Worm (Caenorhabditis elegans) whole organism, midembryonic: ENCODE results near the gene irg-1.

Experiments used
- T22C8.4 ChIP-seq: fragments of 200-800 bp; sonication (Bioruptor generic); IDR thresholded peaks from 2 replicates; pipeline ENCODE4 v1.3.6; 2022; ENCODE audit warnings: missing genetic modification characterization, missing compliant biosample characterization
- cog-1 ChIP-seq: sonication (generic microtip); optimal IDR thresholded peaks from 2 replicates; lab custom pipeline; 2016; ENCODE audit warnings: missing genetic modification characterization, missing compliant biosample characterization
- flt-1 ChIP-seq: fragments of 200-800 bp; sonication (Bioruptor generic); IDR thresholded peaks from 2 replicates; pipeline ENCODE4 v1.3.6; 2022; ENCODE audit warnings: missing genetic modification characterization, missing compliant biosample characterization
- klf-2 ChIP-seq: fragments of 200-800 bp; sonication (Bioruptor generic); conservative IDR thresholded peaks from 2 replicates; pipeline ENCODE4 v1.3.6; 2022; ENCODE audit warnings: missing genetic modification reagents, missing genetic modification characterization, missing compliant biosample characterization
- med-1 ChIP-seq: sonication (generic microtip); optimal IDR thresholded peaks from 2 replicates; lab custom pipeline; 2017; ENCODE audit warnings: missing genetic modification characterization, mild to moderate bottlenecking, missing compliant biosample characterization, antibody characterized with exemption, missing genetic modification reagents; ENCODE audit not compliant: insufficient read depth
- ref-1 ChIP-seq: fragments of 200-800 bp; sonication (Bioruptor generic); conservative IDR thresholded peaks from 2 replicates; pipeline ENCODE4 v1.3.6; 2022; ENCODE audit warnings: missing genetic modification reagents, missing genetic modification characterization, missing compliant biosample characterization
- tab-1 ChIP-seq: fragments of 200-800 bp; sonication (Bioruptor generic); IDR thresholded peaks from 2 replicates; pipeline ENCODE4 v1.3.6; 2022; ENCODE audit warnings: missing genetic modification characterization, missing compliant biosample characterization
- ztf-23 ChIP-seq: fragments of 200-800 bp; sonication (Bioruptor generic); IDR thresholded peaks from 2 replicates; pipeline ENCODE4 v1.3.6; 2022; ENCODE audit warnings: missing genetic modification reagents, missing genetic modification characterization, missing compliant biosample characterization
- ztf-29 ChIP-seq: fragments of 200-800 bp; sonication (Bioruptor generic); IDR thresholded peaks from 2 replicates; pipeline ENCODE4 v1.3.6; 2022; ENCODE audit warnings: missing genetic modification reagents, missing genetic modification characterization, missing compliant biosample characterization

The irg-1 gene

DNA sequence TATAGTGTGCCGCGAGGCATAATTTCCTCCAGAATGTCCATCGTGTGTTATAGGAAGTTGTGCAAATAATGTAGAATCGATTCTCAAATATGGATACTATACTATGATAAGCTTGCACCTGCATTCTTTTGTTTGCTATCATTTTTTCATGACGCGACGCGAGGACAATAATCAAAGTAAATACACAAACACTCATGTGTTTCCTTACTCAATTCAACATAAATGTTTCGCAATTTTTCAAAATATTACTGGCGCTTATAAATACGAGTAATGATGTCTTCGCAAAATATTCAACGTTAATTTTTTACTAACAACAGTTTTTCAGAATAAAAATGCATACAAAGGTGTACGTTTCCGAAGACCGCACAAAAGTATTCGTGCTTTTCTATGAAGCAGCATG lies at the start of gene irg-1:
Gene irg-1 (plus strand): TSS at position 326 of the 400 bp plus-strand sequence.
- no peak for TF ChIP-seq flt-1 (GFP tag; lab: Robert Waterston, UW)
- TF ChIP-seq klf-2: no peak
- no peak for TF ChIP-seq med-1 (GFP tag; lab: Kevin White, UChicago)
- TF ChIP-seq tab-1 (GFP tag; lab: Robert Waterston, UW): no peak
- TF ChIP-seq cog-1 (tag; lab: Kevin White, UChicago): no peak
- no peak for TF ChIP-seq ref-1 (GFP tag; lab: Robert Waterston, UW)
- no peak for TF ChIP-seq ztf-23
- TF ChIP-seq ztf-29 (GFP tag; lab: Robert Waterston, UW): no peak
- TF ChIP-seq T22C8.4 (GFP tag; lab: Robert Waterston, UW): no peak

DNA sequence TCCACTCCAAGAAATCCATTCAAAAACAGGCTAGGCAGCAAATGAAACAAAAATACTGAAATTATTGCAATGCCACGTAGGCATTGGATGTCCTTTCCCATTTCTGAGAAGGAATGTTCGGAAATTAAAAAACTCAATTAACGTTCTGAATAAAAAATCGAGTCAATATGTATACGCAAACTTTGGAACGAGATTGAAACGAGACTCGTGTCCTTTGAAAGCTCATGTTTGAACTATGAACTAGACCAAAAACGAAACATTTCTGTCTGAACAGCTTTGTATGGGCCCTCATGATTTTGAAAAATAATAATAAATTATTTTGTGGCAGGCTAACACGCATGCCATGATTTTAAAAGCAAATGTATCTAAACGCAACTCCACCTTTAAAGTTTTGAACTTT lies 48.4 kb upstream of the irg-1 start, which contains the start of gene oac-2:
Gene oac-2 (minus strand): TSS at position 101 of the 400 bp plus-strand sequence.
- no peak for TF ChIP-seq flt-1 (GFP tag; lab: Robert Waterston, UW)
- TF ChIP-seq tab-1 (GFP tag; lab: Robert Waterston, UW): no peak
- no peak for TF ChIP-seq med-1 (GFP tag; lab: Kevin White, UChicago)
- TF ChIP-seq ztf-23: no peak
- TF ChIP-seq klf-2: no peak
- TF ChIP-seq T22C8.4 (GFP tag; lab: Robert Waterston, UW): no peak
- no peak for TF ChIP-seq ztf-29 (GFP tag; lab: Robert Waterston, UW)
- TF ChIP-seq cog-1 (tag; lab: Kevin White, UChicago): no peak
- TF ChIP-seq ref-1 (GFP tag; lab: Robert Waterston, UW): no peak

DNA sequence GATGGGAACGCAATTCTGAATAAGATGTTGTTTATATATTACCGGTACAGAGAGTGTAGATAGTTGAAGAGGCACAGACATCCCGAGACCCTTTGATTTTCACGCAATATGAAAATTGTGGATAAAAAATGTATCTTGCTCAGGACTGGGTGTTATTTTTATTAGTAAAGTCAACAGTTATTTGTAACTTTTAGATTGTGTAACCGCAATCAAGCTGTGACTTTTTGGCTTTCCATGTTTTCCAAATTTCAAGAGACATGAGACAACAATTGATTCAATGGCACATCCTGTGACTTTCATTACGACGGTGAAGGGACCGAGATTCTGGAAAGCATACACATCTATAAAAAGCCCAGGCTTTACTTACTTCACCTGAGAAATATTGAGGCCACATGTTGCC lies 47.2 kb upstream of the irg-1 start:
- no peak for TF ChIP-seq ztf-23
- TF ChIP-seq cog-1 (tag; lab: Kevin White, UChicago): no peak
- no peak for TF ChIP-seq flt-1 (GFP tag; lab: Robert Waterston, UW)

DNA sequence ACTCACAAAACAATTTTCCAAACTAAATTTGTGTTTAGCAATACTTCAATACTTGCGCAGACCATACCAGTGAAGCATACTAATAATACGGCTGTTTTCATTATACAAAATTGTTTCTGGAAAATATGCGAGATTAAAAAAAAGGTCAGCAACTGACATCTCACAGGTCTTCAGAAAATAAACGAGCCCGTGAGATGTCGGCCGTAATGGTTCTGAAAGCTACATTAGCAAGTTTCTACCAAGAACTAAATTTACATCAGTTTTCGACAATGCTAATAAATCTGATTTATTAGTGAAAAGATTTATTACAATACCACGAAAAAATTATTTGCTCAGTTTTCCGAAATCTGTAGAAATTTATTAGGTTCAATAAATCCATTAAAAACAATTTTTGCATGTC lies 45.9 kb upstream of the irg-1 start, which contains the start of gene srbc-31:
Gene srbc-31 (minus strand): TSS at position 101 of the 400 bp plus-strand sequence.
- no peak for TF ChIP-seq cog-1 (tag; lab: Kevin White, UChicago)
- TF ChIP-seq T22C8.4 (GFP tag; lab: Robert Waterston, UW): no peak
- no peak for TF ChIP-seq med-1 (GFP tag; lab: Kevin White, UChicago)
- TF ChIP-seq flt-1 (GFP tag; lab: Robert Waterston, UW): no peak
- TF ChIP-seq klf-2: no peak
- no peak for TF ChIP-seq ref-1 (GFP tag; lab: Robert Waterston, UW)
- TF ChIP-seq ztf-29 (GFP tag; lab: Robert Waterston, UW): no peak
- no peak for TF ChIP-seq ztf-23

DNA sequence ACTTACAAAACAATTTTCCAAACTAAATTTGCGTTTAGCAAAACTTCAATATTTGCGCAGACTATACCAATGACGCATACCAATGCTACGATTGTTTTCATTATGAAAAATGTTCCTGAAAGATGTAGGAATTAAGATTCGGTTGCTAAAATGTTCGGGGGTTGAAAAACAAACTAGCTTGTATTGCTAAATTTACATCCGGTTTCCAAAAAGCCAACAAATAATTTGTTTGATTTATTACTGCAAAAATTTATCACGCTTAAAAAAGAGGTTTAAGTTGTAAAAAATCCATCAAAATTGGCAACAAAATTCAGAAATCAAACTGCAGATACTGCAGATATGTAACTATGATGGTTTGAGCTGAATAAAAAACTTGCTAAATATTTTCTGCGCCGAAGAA lies 43.0 kb upstream of the irg-1 start, which contains the start of gene srbc-30:
Gene srbc-30 (minus strand): TSS at position 101 of the 400 bp plus-strand sequence.
- no peak for TF ChIP-seq ztf-29 (GFP tag; lab: Robert Waterston, UW)
- TF ChIP-seq ztf-23: no peak
- no peak for TF ChIP-seq cog-1 (tag; lab: Kevin White, UChicago)
- no peak for TF ChIP-seq flt-1 (GFP tag; lab: Robert Waterston, UW)

DNA sequence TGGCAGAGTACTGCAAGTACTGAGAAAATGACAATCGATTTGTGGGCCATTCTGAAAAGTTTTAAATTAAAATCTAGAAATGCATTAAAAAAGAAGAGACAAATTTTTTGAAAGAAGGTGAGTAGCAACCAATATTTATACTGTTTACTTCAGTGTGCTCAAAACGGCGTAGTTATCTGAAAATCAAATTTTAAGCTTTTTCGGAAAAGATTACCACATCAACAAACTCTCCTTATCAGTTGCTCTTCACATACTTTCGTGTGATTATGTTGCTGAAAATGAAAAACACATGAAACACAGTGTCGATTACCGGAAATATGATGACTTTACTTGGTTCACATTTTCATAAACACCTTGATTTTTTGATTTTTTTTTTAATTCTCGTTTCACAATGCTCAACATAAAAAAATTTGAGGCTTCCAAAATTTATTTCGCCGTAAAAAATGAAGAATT lies 40.8 kb upstream of the irg-1 start, which contains the start of gene lys-7:
Gene lys-7 (minus strand): TSS at position 51 of the 453 bp plus-strand sequence.
- TF ChIP-seq klf-2: no peak
- no peak for TF ChIP-seq tab-1 (GFP tag; lab: Robert Waterston, UW)
- TF ChIP-seq cog-1 (tag; lab: Kevin White, UChicago): no peak
- TF ChIP-seq med-1 (GFP tag; lab: Kevin White, UChicago): no peak
- no peak for TF ChIP-seq T22C8.4 (GFP tag; lab: Robert Waterston, UW)
- no peak for TF ChIP-seq ztf-23
- no peak for TF ChIP-seq ztf-29 (GFP tag; lab: Robert Waterston, UW)
- no peak for TF ChIP-seq flt-1 (GFP tag; lab: Robert Waterston, UW)
- TF ChIP-seq ref-1 (GFP tag; lab: Robert Waterston, UW): no peak

DNA sequence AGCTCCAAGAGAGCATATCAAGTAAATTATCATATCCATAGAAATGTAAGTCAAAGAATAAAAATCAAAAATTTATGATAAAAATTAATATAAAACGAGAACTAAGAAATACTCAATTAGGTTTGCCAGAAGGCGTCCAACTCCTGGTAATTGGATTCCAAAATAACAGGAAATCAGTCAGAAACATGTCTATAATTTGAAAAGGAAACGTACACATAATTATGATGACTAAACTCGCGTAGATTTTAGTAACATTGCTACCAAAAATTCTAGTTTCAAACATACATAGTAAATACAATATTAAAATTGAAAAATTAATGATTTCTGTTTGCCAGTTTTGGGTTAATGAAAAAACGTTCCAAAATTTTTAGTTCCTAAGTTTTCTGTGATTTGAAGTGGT lies 38.7 kb upstream of the irg-1 start, which contains the start of gene srbc-33:
Gene srbc-33 (minus strand): TSS at position 101 of the 400 bp plus-strand sequence.
- TF ChIP-seq ref-1 (GFP tag; lab: Robert Waterston, UW) (no peak), ztf-29 (GFP tag; lab: Robert Waterston, UW) (no peak), T22C8.4 (GFP tag; lab: Robert Waterston, UW) (no peak), med-1 (GFP tag; lab: Kevin White, UChicago) (no peak), klf-2 (no peak), flt-1 (GFP tag; lab: Robert Waterston, UW) (no peak), cog-1 (tag; lab: Kevin White, UChicago) (no peak), ztf-23 (no peak), tab-1 (GFP tag; lab: Robert Waterston, UW) (no peak)

DNA sequence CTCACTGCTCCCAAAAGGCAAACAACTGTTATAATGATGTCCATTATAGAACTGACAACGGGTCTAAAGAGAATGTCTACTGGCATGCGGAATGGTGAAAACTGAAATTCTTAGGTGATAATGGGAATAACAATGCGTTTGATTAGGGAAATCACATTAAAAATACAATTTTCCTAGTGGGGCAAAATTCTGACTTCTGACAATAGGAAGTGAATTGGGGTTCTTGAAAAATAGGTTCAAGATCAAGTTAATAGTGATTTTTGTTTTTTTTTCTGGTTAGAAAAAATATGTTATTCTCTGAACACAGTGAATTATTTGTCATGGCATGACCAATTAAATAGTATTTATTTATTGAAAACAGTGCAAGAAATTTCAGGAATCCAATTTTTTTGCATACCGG lies 36.5 kb upstream of the irg-1 start, which contains the start of gene srbc-32:
Gene srbc-32 (minus strand): TSS at position 101 of the 400 bp plus-strand sequence.
- TF ChIP-seq tab-1 (GFP tag; lab: Robert Waterston, UW): no peak
- TF ChIP-seq ztf-23: no peak
- TF ChIP-seq cog-1 (tag; lab: Kevin White, UChicago): no peak
- no peak for TF ChIP-seq ref-1 (GFP tag; lab: Robert Waterston, UW)

DNA sequence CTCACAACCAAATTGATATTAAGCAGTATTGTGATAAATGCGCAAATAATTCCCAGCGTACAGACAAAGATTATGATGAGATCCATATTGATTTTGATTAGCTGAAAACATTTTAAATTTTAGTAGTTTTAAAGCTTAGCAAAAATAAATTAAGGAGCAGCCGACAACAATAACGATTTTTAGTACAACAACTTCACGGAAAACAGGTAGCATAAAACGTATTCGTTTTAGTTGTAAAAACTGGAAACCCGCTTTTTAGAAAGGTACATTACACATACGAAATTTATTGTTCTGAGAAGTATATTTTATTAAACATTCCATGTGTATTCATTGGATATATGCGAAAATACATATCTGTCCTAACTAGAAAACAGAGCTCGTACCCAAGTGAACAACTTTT lies 33.0 kb upstream of the irg-1 start, which contains the start of gene srbc-36:
Gene srbc-36 (minus strand): TSS at position 101 of the 400 bp plus-strand sequence.
- TF ChIP-seq ref-1 (GFP tag; lab: Robert Waterston, UW) (no peak), tab-1 (GFP tag; lab: Robert Waterston, UW) (no peak), klf-2 (no peak), flt-1 (GFP tag; lab: Robert Waterston, UW) (no peak), T22C8.4 (GFP tag; lab: Robert Waterston, UW) (no peak), med-1 (GFP tag; lab: Kevin White, UChicago) (no peak), ztf-29 (GFP tag; lab: Robert Waterston, UW) (no peak), ztf-23 (no peak), cog-1 (tag; lab: Kevin White, UChicago) (no peak)

DNA sequence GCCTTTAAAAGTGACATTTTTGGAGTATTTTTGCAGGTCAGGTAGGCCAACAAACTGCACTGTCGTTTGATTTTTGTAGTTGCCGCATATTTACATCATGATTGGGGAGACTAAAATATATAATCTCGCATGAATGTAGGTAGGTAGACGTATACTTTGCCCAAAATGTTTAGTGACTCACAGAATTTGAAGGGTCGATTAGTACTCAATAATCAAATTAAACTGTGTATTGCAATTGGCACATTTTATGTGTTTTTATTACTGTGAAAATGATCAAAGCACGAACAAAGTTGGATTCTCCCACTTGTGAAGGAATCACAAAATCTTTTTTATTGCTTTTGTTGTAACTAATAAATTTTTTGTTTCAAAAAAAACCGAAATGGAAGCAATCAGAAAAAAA lies 26.5 kb upstream of the irg-1 start, which contains the start of gene C07G3.15:
Gene C07G3.15 (minus strand): TSS at position 101 of the 400 bp plus-strand sequence.
- TF ChIP-seq klf-2: no peak
- TF ChIP-seq ztf-29 (GFP tag; lab: Robert Waterston, UW): no peak
- no peak for TF ChIP-seq ref-1 (GFP tag; lab: Robert Waterston, UW)
- TF ChIP-seq cog-1 (tag; lab: Kevin White, UChicago): no peak
- TF ChIP-seq med-1 (GFP tag; lab: Kevin White, UChicago): no peak
- TF ChIP-seq ztf-23: no peak
- TF ChIP-seq T22C8.4 (GFP tag; lab: Robert Waterston, UW): no peak
- TF ChIP-seq tab-1 (GFP tag; lab: Robert Waterston, UW): no peak
- no peak for TF ChIP-seq flt-1 (GFP tag; lab: Robert Waterston, UW)
